Worm (Caenorhabditis elegans) whole organism, L3 larva: Measurements from ENCODE around the gene idpc-3.

Experiments
- nhr-12 ChIP-seq: fragments of 150-350 bp; optimal IDR thresholded peaks from 2 replicates; lab custom pipeline; 2014; ENCODE audit warnings: missing biosample characterization, missing genetic modification characterization
- nhr-237 ChIP-seq: fragments of 150-350 bp; optimal IDR thresholded peaks from 2 replicates; lab custom pipeline; 2014; ENCODE audit warnings: missing biosample characterization, missing genetic modification characterization
- nhr-28 ChIP-seq: fragments of 150-350 bp; optimal IDR thresholded peaks from 2 replicates; lab custom pipeline; 2014; ENCODE audit warnings: missing biosample characterization, missing genetic modification characterization
- nhr-76 ChIP-seq: fragments of 150-350 bp; sonication (generic microtip); optimal IDR thresholded peaks from 5 replicates; lab custom pipeline; 2014; ENCODE audit warnings: missing biosample characterization, missing genetic modification characterization
- unc-62 ChIP-seq: fragments of 150-350 bp; sonication (generic microtip); optimal IDR thresholded peaks from 4 replicates; lab custom pipeline; 2014; ENCODE audit warnings: missing biosample characterization, missing genetic modification reagents, missing genetic modification characterization

DNA sequence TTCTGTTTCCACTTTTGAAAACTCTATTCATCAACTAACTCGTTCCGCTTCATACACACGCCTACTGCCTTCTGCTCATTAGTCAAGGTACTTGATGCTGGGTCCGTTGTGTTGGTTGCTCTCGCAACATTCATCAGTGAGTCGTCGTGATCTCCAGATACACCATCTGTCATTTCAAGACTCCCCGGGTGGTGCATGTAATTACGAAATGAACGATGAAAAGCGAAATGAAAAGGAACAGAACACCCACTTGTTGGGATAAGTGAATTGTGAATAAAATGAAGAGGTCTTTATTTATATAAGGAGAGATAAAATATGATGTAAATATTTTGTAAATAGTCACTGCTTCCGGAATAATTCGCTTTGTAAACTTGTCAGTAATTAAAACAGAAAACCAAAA, 34.9 kb upstream of the idpc-3 start:
- no peak for TF ChIP-seq nhr-28
- TF ChIP-seq nhr-12 (tag; lab: Kevin White, UChicago), result no peak
- no peak for TF ChIP-seq nhr-76 (tag; lab: Kevin White, UChicago)
- no peak for TF ChIP-seq unc-62 (GFP tag; lab: Kevin White, UChicago)
- TF ChIP-seq nhr-237, result no peak
